Fruit fly (Drosophila melanogaster): Measurements from ENCODE around the gene CG3719.

Gene CG3719

DNA sequence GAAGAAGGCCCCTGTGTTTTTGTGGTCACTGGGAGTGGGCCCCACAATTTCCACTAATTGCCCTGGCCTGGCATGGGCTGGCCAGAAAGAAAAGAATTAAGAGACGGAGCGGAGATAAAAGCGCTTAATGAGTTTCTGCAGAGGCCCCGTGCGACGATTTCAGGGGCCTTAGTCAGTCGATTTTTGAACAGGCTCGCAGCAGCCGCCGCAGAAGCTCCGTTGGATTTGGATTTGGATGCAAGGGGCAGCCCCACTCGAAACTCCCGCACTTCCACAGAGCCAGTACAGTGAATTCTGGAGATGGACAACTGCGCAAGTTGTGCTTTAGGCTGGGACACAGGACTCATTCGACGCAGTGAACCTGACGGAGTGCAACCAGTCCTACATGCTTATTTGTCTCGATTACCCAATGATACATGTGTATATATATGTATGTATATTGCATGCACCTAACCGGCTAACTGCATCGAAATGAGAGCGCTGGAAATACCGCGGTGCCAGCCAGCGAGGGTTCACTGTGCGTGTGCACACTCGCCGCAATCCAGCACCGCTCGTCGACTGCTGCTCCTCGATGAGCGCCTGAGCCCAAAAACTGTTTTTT lies 18.3 kb upstream of the CG3719 start (continued):
- no peak for TF ChIP-seq btn (GFP tag; optimal IDR thresholded peaks at IDR 0.05)
- TF ChIP-seq chinmo (GFP tag; IDR thresholded peaks at IDR 0.05; ENCODE audit: partially characterized antibody) = no peak
- TF ChIP-seq Dref (GFP tag; IDR thresholded peaks at IDR 0.05) = no peak
- peak; percentile 55 for TF ChIP-seq CG3281 (GFP tag; optimal IDR thresholded peaks at IDR 0.05)
- 0 out of 2 replicates have a peak, but pooled peaks have one; percentile 28 for TF ChIP-seq CG17612 (GFP tag; IDR thresholded peaks at IDR 0.05)
- 0 out of 3 replicates have a peak, but pooled peaks have one; percentile 37 for TF ChIP-seq CG11695 (GFP tag; IDR thresholded peaks at IDR 0.05)
- TF ChIP-seq gsb-n (tag; optimal IDR thresholded peaks at IDR 0.05) = peak; percentile 40
- no peak for TF ChIP-seq CG33557 (GFP tag; optimal IDR thresholded peaks at IDR 0.05)
- no peak for TF ChIP-seq gro (GFP tag; optimal IDR thresholded peaks at IDR 0.05)
- TF ChIP-seq ranshi (GFP tag; IDR thresholded peaks at IDR 0.05) = peak; percentile 64; the same call in 1 of the 2 replicates
- peak; percentile 56; the same call in 2 of the 3 replicates for TF ChIP-seq Aef1 (GFP tag; IDR thresholded peaks at IDR 0.05)
- peak; percentile 32 for TF ChIP-seq cwo (GFP tag; optimal IDR thresholded peaks at IDR 0.05)
- no peak for TF ChIP-seq CG3407 (GFP tag; optimal IDR thresholded peaks at IDR 0.05)
- TF ChIP-seq NFAT (GFP tag; IDR thresholded peaks at IDR 0.05) = peak; percentile 53
- no peak for TF ChIP-seq CG2116 (GFP tag; optimal IDR thresholded peaks at IDR 0.05)
- TF ChIP-seq CG2678 (tag; optimal IDR thresholded peaks at IDR 0.05) = peak; percentile 71
- TF ChIP-seq Xrp1 (GFP tag; IDR thresholded peaks at IDR 0.05) = peak; percentile 80
- TF ChIP-seq D19B (GFP tag; optimal IDR thresholded peaks at IDR 0.05) = peak; percentile 43
- no peak for TF ChIP-seq CG18011 (GFP tag; optimal IDR thresholded peaks at IDR 0.05)
- TF ChIP-seq lilli (GFP tag; optimal IDR thresholded peaks at IDR 0.05) = peak; percentile 73
- peak; percentile 50; the same call in 1 of the 2 replicates for TF ChIP-seq bowl (GFP tag; IDR thresholded peaks at IDR 0.05)
- peak; percentile 85 for TF ChIP-seq sens (GFP tag)
- TF ChIP-seq dm (GFP tag; optimal IDR thresholded peaks at IDR 0.05) = no peak
- no peak for TF ChIP-seq crc (GFP tag; optimal IDR thresholded peaks at IDR 0.05)
- TF ChIP-seq CG6175 (GFP tag; IDR thresholded peaks at IDR 0.05) = no peak
- peak; percentile 36 for TF ChIP-seq kay (GFP tag; optimal IDR thresholded peaks at IDR 0.05)
- peak; percentile 73; the same call in 1 of the 2 replicates for TF ChIP-seq CG6689 (GFP tag; IDR thresholded peaks at IDR 0.05)
- TF ChIP-seq CG17328 (GFP tag; IDR thresholded peaks at IDR 0.05) = peak; percentile 50; the same call in 1 of the 2 replicates
- TF ChIP-seq CG4360 (GFP tag; IDR thresholded peaks at IDR 0.05) = no peak
- no peak for TF ChIP-seq CG31365 (tag; optimal IDR thresholded peaks at IDR 0.05)
- TF ChIP-seq cato (GFP tag; optimal IDR thresholded peaks at IDR 0.05; ENCODE audit: borderline replicate concordance) = no peak
- TF ChIP-seq dpn (GFP tag; optimal IDR thresholded peaks at IDR 0.05) = peak; percentile 61 to 67
- TF ChIP-seq zen (tag; optimal IDR thresholded peaks at IDR 0.05) = no peak
- peak; percentile 98 for TF ChIP-seq grau (tag; optimal IDR thresholded peaks at IDR 0.05)
- peak; percentile 26; the same call in 1 of the 2 replicates for TF ChIP-seq ham (GFP tag; IDR thresholded peaks at IDR 0.05)
- no peak for TF ChIP-seq pan (optimal IDR thresholded peaks at IDR 0.05)
- TF ChIP-seq pan (GFP tag; optimal IDR thresholded peaks at IDR 0.05 in 1 of 2, IDR thresholded peaks at IDR 0.05 in 1 of 2) = peak in 1 of 2 experiments; percentile 70
- peak; percentile 42 for TF ChIP-seq bab2 (GFP tag; optimal IDR thresholded peaks at IDR 0.05)
- peak; percentile 40 for TF ChIP-seq HHEX (GFP tag; optimal IDR thresholded peaks at IDR 0.05)
- TF ChIP-seq Sry-β (GFP tag; optimal IDR thresholded peaks at IDR 0.05) = no peak
- peak; percentile 60 for TF ChIP-seq HLH3B (GFP tag; IDR thresholded peaks at IDR 0.05)
- peak; percentile 71 for TF ChIP-seq bcd (GFP tag; optimal IDR thresholded peaks at IDR 0.05)
- TF ChIP-seq CG3065 (GFP tag; optimal IDR thresholded peaks at IDR 0.05) = no peak
- no peak for TF ChIP-seq Spps (tag; optimal IDR thresholded peaks at IDR 0.05)
- no peak for TF ChIP-seq CG8478 (optimal IDR thresholded peaks at IDR 0.05)
- peak; percentile 74 for TF ChIP-seq CG16815 (GFP tag; optimal IDR thresholded peaks at IDR 0.05)
- peak; percentile 76 for TF ChIP-seq Gug (GFP tag; IDR thresholded peaks at IDR 0.05)
- no peak for TF ChIP-seq CG5245 (GFP tag; optimal IDR thresholded peaks at IDR 0.05)
- peak; percentile 51 for TF ChIP-seq CG10979 (tag; optimal IDR thresholded peaks at IDR 0.05)
- no peak for TF ChIP-seq TFAM (GFP tag; optimal IDR thresholded peaks at IDR 0.05)
- TF ChIP-seq CG14050 (GFP tag; IDR thresholded peaks at IDR 0.05) = peak; percentile 32; the same call in 1 of the 3 replicates

All from whole organism, embryonic.